Worm (Caenorhabditis elegans) whole organism, L2 larva: ENCODE data around the gene Y57G7A.2.
"Not testable (repeated sequence)": the region's sequence is repeated elsewhere in the genome, so short reads cannot be mapped to it uniquely, and the experiment has no call there.

Experiments
- C34F6.9 ChIP-seq: fragments of 150-350 bp; optimal IDR thresholded peaks from 2 replicates; lab custom pipeline; 2014; ENCODE audit warnings: missing biosample characterization, missing genetic modification characterization
- R02D3.7 ChIP-seq: fragments of 150-350 bp; optimal IDR thresholded peaks from 2 replicates; lab custom pipeline; 2014; ENCODE audit warnings: missing biosample characterization, missing genetic modification characterization
- ZK546.5 ChIP-seq: sonication (generic microtip); optimal IDR thresholded peaks from 2 replicates; lab custom pipeline; 2017; ENCODE audit warnings: missing biosample characterization, missing genetic modification characterization
- alr-1 ChIP-seq: fragments of 150-350 bp; optimal IDR thresholded peaks from 2 replicates; lab custom pipeline; 2014; ENCODE audit warnings: missing biosample characterization, missing genetic modification characterization
- aly-2 ChIP-seq: fragments of 150-350 bp; optimal IDR thresholded peaks from 2 replicates; lab custom pipeline; 2014; ENCODE audit warnings: missing biosample characterization, missing genetic modification characterization
- ama-1 ChIP-seq: fragments of 150-350 bp; optimal IDR thresholded peaks from 2 replicates; lab custom pipeline; 2018; ENCODE audit warnings: inconsistent platforms
- crh-2 ChIP-seq: sonication (generic microtip); optimal IDR thresholded peaks from 2 replicates; lab custom pipeline; 2017; ENCODE audit warnings: missing biosample characterization, missing genetic modification characterization
- dmd-4 ChIP-seq: sonication (generic microtip); optimal IDR thresholded peaks from 2 replicates; lab custom pipeline; 2017; ENCODE audit warnings: missing biosample characterization, missing genetic modification characterization
- egl-27 ChIP-seq: sonication (generic microtip); optimal IDR thresholded peaks from 3 replicates; lab custom pipeline; 2017; ENCODE audit warnings: missing biosample characterization, missing genetic modification reagents, missing genetic modification characterization
- elt-1 ChIP-seq: fragments of 150-350 bp; optimal IDR thresholded peaks from 2 replicates; lab custom pipeline; 2014; ENCODE audit warnings: missing biosample characterization, missing genetic modification characterization
- elt-3 ChIP-seq: sonication (generic microtip); optimal IDR thresholded peaks from 2 replicates; lab custom pipeline; 2017; ENCODE audit warnings: missing biosample characterization, missing genetic modification characterization
- fos-1 ChIP-seq: fragments of 150-350 bp; optimal IDR thresholded peaks from 2 replicates; lab custom pipeline; 2014; ENCODE audit warnings: missing biosample characterization, missing genetic modification characterization
- lin-11 ChIP-seq: fragments of 150-350 bp; sonication (generic microtip); optimal IDR thresholded peaks from 2 replicates; lab custom pipeline; 2014; ENCODE audit warnings: missing biosample characterization, missing genetic modification characterization, inconsistent platforms, mixed read lengths
- lin-13 ChIP-seq: fragments of 150-350 bp; optimal IDR thresholded peaks from 2 replicates; lab custom pipeline; 2014; ENCODE audit warnings: missing biosample characterization, missing genetic modification reagents, missing genetic modification characterization
- lin-39 ChIP-seq: fragments of 150-350 bp; optimal IDR thresholded peaks from 2 replicates; lab custom pipeline; 2014; ENCODE audit warnings: missing biosample characterization, missing genetic modification reagents, missing genetic modification characterization
- lsy-2 ChIP-seq, 2 experiments: fragments of 150-350 bp in 1 of 2; sonication (generic microtip) in 1 of 2; optimal IDR thresholded peaks; 2 replicates each; lab custom pipeline; 2014 to 2017; ENCODE audit warnings: missing biosample characterization in 2 of 2, missing genetic modification characterization in 2 of 2
- mab-5 ChIP-seq: fragments of 150-350 bp; optimal IDR thresholded peaks from 2 replicates; lab custom pipeline; 2014; ENCODE audit warnings: missing biosample characterization, missing genetic modification characterization
- nhr-10 ChIP-seq: sonication (generic microtip); optimal IDR thresholded peaks from 2 replicates; lab custom pipeline; 2017; ENCODE audit warnings: missing biosample characterization, missing genetic modification characterization
- nhr-11 ChIP-seq: fragments of 150-350 bp; optimal IDR thresholded peaks from 2 replicates; lab custom pipeline; 2014; ENCODE audit warnings: missing biosample characterization, missing genetic modification characterization
- nhr-129 ChIP-seq: fragments of 150-350 bp; optimal IDR thresholded peaks from 2 replicates; lab custom pipeline; 2014; ENCODE audit warnings: missing biosample characterization, missing genetic modification characterization
- nhr-21 ChIP-seq: fragments of 150-350 bp; optimal IDR thresholded peaks from 2 replicates; lab custom pipeline; 2014; ENCODE audit warnings: missing biosample characterization, missing genetic modification characterization
- nhr-23 ChIP-seq: fragments of 150-350 bp; optimal IDR thresholded peaks from 2 replicates; lab custom pipeline; 2014; ENCODE audit warnings: missing biosample characterization, missing genetic modification reagents, missing genetic modification characterization
- nhr-25 ChIP-seq: fragments of 150-350 bp; sonication (generic microtip); optimal IDR thresholded peaks from 3 replicates; lab custom pipeline; 2014; ENCODE audit warnings: missing biosample characterization, missing genetic modification characterization
- nhr-6 ChIP-seq: fragments of 150-350 bp; optimal IDR thresholded peaks from 2 replicates; lab custom pipeline; 2014; ENCODE audit warnings: missing biosample characterization, missing genetic modification characterization
- nhr-77 ChIP-seq: fragments of 150-350 bp; optimal IDR thresholded peaks from 2 replicates; lab custom pipeline; 2014; ENCODE audit warnings: missing biosample characterization, missing genetic modification characterization
- sem-4 ChIP-seq: fragments of 150-350 bp; optimal IDR thresholded peaks from 2 replicates; lab custom pipeline; 2014; ENCODE audit warnings: missing biosample characterization, missing genetic modification reagents, missing genetic modification characterization
- sma-3 ChIP-seq: sonication (generic microtip); optimal IDR thresholded peaks from 2 replicates; lab custom pipeline; 2016; ENCODE audit warnings: missing genetic modification reagents, missing genetic modification characterization, missing compliant biosample characterization
- sma-9 ChIP-seq, 2 experiments: fragments of 150-350 bp in 1 of 2; sonication (generic microtip) in 1 of 2; optimal IDR thresholded peaks; 2 replicates each; lab custom pipeline; 2014 to 2016; ENCODE audit warnings: missing genetic modification characterization in 2 of 2, mild to moderate bottlenecking in 1 of 2, missing biosample characterization in 1 of 2, missing compliant biosample characterization in 1 of 2, missing genetic modification reagents in 1 of 2, moderate library complexity in 1 of 2
- unc-55 ChIP-seq: fragments of 150-350 bp; sonication (generic microtip); optimal IDR thresholded peaks from 3 replicates; lab custom pipeline; 2014; ENCODE audit warnings: missing biosample characterization, missing genetic modification reagents, missing genetic modification characterization
- unc-62 ChIP-seq: fragments of 150-350 bp; optimal IDR thresholded peaks from 2 replicates; lab custom pipeline; 2014; ENCODE audit warnings: missing biosample characterization, missing genetic modification reagents, missing genetic modification characterization
- zag-1 ChIP-seq: fragments of 150-350 bp; optimal IDR thresholded peaks from 2 replicates; lab custom pipeline; 2014; ENCODE audit warnings: missing biosample characterization, missing genetic modification characterization
- ztf-1 ChIP-seq: fragments of 200-800 bp; sonication (Bioruptor generic); conservative IDR thresholded peaks from 2 replicates; pipeline ENCODE4 v1.3.6; 2022; ENCODE audit warnings: missing genetic modification characterization, missing compliant biosample characterization
- ztf-11 ChIP-seq: sonication (generic microtip); optimal IDR thresholded peaks from 2 replicates; lab custom pipeline; 2017; ENCODE audit warnings: missing biosample characterization, missing genetic modification characterization

The Y57G7A.2 gene

DNA sequence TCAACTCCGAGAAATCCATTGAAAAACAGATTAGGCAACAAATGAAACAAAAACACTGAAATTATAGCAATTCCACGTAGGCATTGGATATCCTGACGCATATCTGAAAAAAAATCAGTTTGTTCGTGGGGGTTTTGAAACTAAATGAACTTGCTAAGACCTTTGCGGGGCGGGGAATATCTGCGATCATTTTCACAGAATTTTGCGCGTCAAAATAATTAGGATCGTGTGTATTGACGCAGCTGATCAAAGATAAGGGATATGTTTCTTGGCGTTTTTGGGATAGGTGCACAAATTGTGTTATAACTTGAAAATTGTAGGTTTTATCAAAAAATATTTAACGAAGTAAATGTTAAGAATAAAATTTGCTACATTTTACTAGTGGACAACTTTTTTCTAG, 29.1 kb upstream of the Y57G7A.2 start, which contains the start of gene oac-30:
TSS of gene oac-30 (minus strand) at position 101 of the 400 bp plus-strand sequence.
- TF ChIP-seq fos-1 (tag; lab: Kevin White, UChicago) (no peak), ztf-1 (no peak), ztf-11 (tag; lab: Kevin White, UChicago) (no peak), sma-3 (GFP tag; lab: Kevin White, UChicago) (no peak), dmd-4 (tag; lab: Kevin White, UChicago) (no peak), aly-2 (tag; lab: Kevin White, UChicago) (no peak), lsy-2 (tag; optimal IDR thresholded peaks at IDR 0.05; lab: Kevin White, UChicago) (no peak), lin-11 (tag; lab: Kevin White, UChicago) (no peak), nhr-11 (no peak), nhr-129 (tag; lab: Kevin White, UChicago) (no peak), nhr-10 (no peak), unc-62 (GFP tag; lab: Kevin White, UChicago) (no peak), unc-55 (GFP tag; lab: Kevin White, UChicago) (no peak), elt-3 (no peak), R02D3.7 (tag; lab: Kevin White, UChicago) (no peak), crh-2 (no peak), zag-1 (tag; lab: Kevin White, UChicago) (no peak), lin-39 (no peak), sma-9 (GFP tag; optimal IDR thresholded peaks at IDR 0.05; lab: Kevin White, UChicago) (no peak), sma-9 (tag; optimal IDR thresholded peaks at IDR 0.05; lab: Kevin White, UChicago) (no peak)

DNA sequence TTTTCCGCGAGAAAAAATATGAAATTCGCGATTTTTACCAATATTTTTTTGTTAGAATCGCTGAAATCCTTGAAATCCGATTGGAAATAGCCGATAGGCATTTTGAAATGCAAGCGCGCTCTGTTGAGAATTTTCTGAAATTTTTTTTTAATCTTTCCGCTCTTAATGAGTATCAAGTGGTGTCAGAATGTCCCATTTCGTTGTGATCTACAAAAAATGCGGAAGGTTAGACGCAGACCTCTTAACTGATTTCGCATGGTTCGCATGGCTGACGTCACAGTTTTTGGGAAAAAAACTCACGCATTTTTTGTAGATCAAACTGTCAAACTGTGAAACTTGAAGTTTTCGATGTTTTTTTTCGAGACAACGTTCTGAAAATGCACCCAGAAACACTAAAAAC, 24.1 kb upstream of the Y57G7A.2 start, which contains the start of gene srw-66:
TSS of gene srw-66 (minus strand) at position 101 of the 400 bp plus-strand sequence.
- TF ChIP-seq R02D3.7 (tag; lab: Kevin White, UChicago) (no peak), elt-3 (no peak), nhr-21 (tag; lab: Kevin White, UChicago) (no peak), nhr-77 (tag; lab: Kevin White, UChicago) (no peak), sem-4 (tag; lab: Kevin White, UChicago) (no peak)

DNA sequence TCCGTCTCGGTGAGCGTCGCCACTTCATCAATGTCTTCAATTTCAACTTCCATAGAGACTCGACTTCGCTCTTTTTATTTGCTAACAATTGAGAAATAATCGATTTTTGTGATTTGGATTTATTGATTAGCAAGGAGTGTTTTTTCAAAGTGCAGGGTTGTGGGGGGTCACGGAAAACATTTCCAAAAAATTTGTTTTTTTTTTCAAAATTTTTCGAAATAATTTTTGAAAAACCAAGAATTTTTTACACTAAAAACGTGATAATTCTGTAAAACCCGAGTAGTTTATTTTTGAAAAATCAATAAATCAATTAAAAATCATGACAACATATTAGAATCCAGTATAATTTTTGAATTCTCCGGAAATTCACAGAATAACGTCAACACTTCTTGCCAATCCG, 20.4 kb upstream of the Y57G7A.2 start, which contains the start of gene Y57G7A.5:
TSS of gene Y57G7A.5 (minus strand) at position 101 of the 400 bp plus-strand sequence.
- TF ChIP-seq crh-2 (no peak), nhr-6 (no peak), nhr-10 (no peak), ztf-1 (no peak), lin-13 (GFP tag; lab: Kevin White, UChicago) (no peak), alr-1 (no peak), nhr-23 (tag; lab: Kevin White, UChicago) (no peak), egl-27 (tag; lab: Kevin White, UChicago) (no peak), elt-1 (tag; lab: Kevin White, UChicago) (no peak), R02D3.7 (tag; lab: Kevin White, UChicago) (no peak), ZK546.5 (tag; lab: Kevin White, UChicago) (no peak), C34F6.9 (tag; lab: Kevin White, UChicago) (no peak), nhr-129 (tag; lab: Kevin White, UChicago) (no peak), mab-5 (tag; lab: Kevin White, UChicago) (no peak), nhr-21 (tag; lab: Kevin White, UChicago) (no peak), ama-1 (no peak), dmd-4 (tag; lab: Kevin White, UChicago) (no peak), lsy-2 (tag; optimal IDR thresholded peaks at IDR 0.05; lab: Kevin White, UChicago) (no peak), aly-2 (tag; lab: Kevin White, UChicago) (no peak), elt-3 (no peak)

DNA sequence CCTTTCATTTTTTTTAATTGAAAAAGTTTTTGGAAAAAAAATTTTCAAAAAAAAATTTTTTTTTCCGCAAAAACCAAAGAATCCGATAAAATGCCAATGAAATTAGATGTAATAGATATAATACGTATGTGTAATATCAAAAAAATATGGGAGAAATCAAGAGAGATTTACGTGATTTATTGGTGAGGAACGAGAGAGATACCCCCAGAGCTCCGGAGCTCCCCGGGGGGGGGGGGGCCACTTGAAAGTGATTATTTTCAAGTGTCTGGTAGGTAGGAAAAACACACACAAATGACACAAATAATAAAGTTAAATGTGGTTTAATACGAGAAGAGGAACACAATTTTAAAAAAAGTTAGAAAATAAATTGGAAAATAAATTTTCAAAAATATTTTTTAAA, 19.1 kb upstream of the Y57G7A.2 start, which contains the start of gene Y57G7A.11:
TSS of gene Y57G7A.11 (minus strand) at position 101 of the 400 bp plus-strand sequence.
- TF ChIP-seq nhr-25 (tag; lab: Kevin White, UChicago), result no peak

DNA sequence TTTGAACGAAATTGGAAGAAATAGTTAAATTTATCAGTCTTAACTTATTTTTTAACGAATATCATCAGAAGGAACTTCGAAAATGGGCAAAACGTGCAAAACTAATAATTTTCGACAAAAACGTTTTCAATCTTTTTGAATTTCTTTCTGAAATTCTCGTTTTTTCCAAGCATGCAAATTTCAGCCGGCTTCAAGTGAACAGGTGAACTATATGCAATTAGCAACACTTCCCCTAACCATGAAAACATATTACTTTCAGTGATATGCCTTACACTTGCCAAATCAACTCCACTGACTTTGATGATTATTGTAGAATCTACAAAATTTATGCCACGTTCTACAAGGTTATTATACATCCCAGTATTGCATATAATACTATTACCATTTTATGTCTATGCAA, 17.5 kb upstream of the Y57G7A.2 start, which contains the start of gene srz-63:
TSS of gene srz-63 (plus strand) at position 301 of the 400 bp plus-strand sequence.
- TF ChIP-seq nhr-6; nhr-23 (tag; lab: Kevin White, UChicago); lsy-2 (tag; optimal IDR thresholded peaks at IDR 0.05; lab: Kevin White, UChicago): not testable (repeated sequence)
